Worm (Caenorhabditis elegans) whole organism, L3 larva: Measurements from ENCODE around the gene Y39B6A.27.

Experiments
- R02D3.7 ChIP-seq: fragments of 150-350 bp; optimal IDR thresholded peaks from 2 replicates; lab custom pipeline; 2014; ENCODE audit warnings: missing biosample characterization, missing genetic modification characterization
- ZK546.5 ChIP-seq: sonication (generic microtip); optimal IDR thresholded peaks from 2 replicates; lab custom pipeline; 2017; ENCODE audit warnings: missing biosample characterization, missing genetic modification characterization
- aly-2 ChIP-seq: fragments of 150-350 bp; optimal IDR thresholded peaks from 2 replicates; lab custom pipeline; 2014; ENCODE audit warnings: missing biosample characterization, missing genetic modification characterization
- ama-1 ChIP-seq: fragments of 150-350 bp; optimal IDR thresholded peaks from 2 replicates; lab custom pipeline; 2018
- ceh-16 ChIP-seq: sonication (generic microtip); optimal IDR thresholded peaks from 2 replicates; lab custom pipeline; 2017; ENCODE audit warnings: missing biosample characterization, missing genetic modification characterization
- ceh-28 ChIP-seq: fragments of 150-350 bp; optimal IDR thresholded peaks from 2 replicates; lab custom pipeline; 2014; ENCODE audit warnings: missing biosample characterization, missing genetic modification reagents, missing genetic modification characterization
- ceh-82 ChIP-seq: fragments of 150-350 bp; optimal IDR thresholded peaks from 2 replicates; lab custom pipeline; 2014; ENCODE audit warnings: missing biosample characterization, missing genetic modification characterization
- ceh-9 ChIP-seq: sonication (generic microtip); optimal IDR thresholded peaks from 2 replicates; lab custom pipeline; 2018; ENCODE audit warnings: missing biosample characterization, missing genetic modification characterization
- daf-12 ChIP-seq: fragments of 150-350 bp; optimal IDR thresholded peaks from 2 replicates; lab custom pipeline; 2014; ENCODE audit warnings: missing biosample characterization, missing genetic modification reagents, missing genetic modification characterization
- egl-5 ChIP-seq: fragments of 150-350 bp; optimal IDR thresholded peaks from 2 replicates; lab custom pipeline; 2017; ENCODE audit warnings: missing biosample characterization, missing genetic modification reagents, missing genetic modification characterization, inconsistent platforms
- elt-1 ChIP-seq: fragments of 150-350 bp; optimal IDR thresholded peaks from 2 replicates; lab custom pipeline; 2014; ENCODE audit warnings: missing biosample characterization, missing genetic modification characterization
- elt-2 ChIP-seq: sonication (generic microtip); optimal IDR thresholded peaks from 2 replicates; lab custom pipeline; 2016; ENCODE audit warnings: missing genetic modification reagents, mild to moderate bottlenecking, missing genetic modification characterization, missing compliant biosample characterization
- elt-3 ChIP-seq, 3 experiments: fragments of 150-350 bp in 1 of 3; sonication (generic microtip) in 2 of 3; optimal IDR thresholded peaks; 2 replicates in 2 of 3; 4 replicates in 1 of 3; lab custom pipeline; 2014 to 2017; ENCODE audit warnings: missing biosample characterization in 3 of 3, missing genetic modification characterization in 3 of 3
- fkh-10 ChIP-seq: sonication (generic microtip); optimal IDR thresholded peaks from 2 replicates; lab custom pipeline; 2017; ENCODE audit warnings: missing biosample characterization, missing genetic modification reagents, missing genetic modification characterization
- fkh-2 ChIP-seq: fragments of 150-350 bp; optimal IDR thresholded peaks from 2 replicates; lab custom pipeline; 2014; ENCODE audit warnings: missing biosample characterization, missing genetic modification reagents, missing genetic modification characterization
- fos-1 ChIP-seq: fragments of 150-350 bp; optimal IDR thresholded peaks from 2 replicates; lab custom pipeline; 2014; ENCODE audit warnings: missing biosample characterization, missing genetic modification characterization
- hmg-11 ChIP-seq: sonication (generic microtip); optimal IDR thresholded peaks from 2 replicates; lab custom pipeline; 2016; ENCODE audit warnings: missing genetic modification characterization, missing compliant biosample characterization
- jun-1 ChIP-seq: fragments of 150-350 bp; optimal IDR thresholded peaks from 2 replicates; lab custom pipeline; 2014; ENCODE audit warnings: missing biosample characterization, missing genetic modification reagents, missing genetic modification characterization
- lin-39 ChIP-seq: fragments of 150-350 bp; optimal IDR thresholded peaks from 2 replicates; lab custom pipeline; 2018; ENCODE audit warnings: missing biosample characterization, missing genetic modification reagents, missing genetic modification characterization
- mdl-1 ChIP-seq: fragments of 150-350 bp; optimal IDR thresholded peaks from 2 replicates; lab custom pipeline; 2014; ENCODE audit warnings: missing biosample characterization, missing genetic modification characterization
- mml-1 ChIP-seq: fragments of 150-350 bp; sonication (generic microtip); optimal IDR thresholded peaks from 3 replicates; lab custom pipeline; 2014; ENCODE audit warnings: missing biosample characterization, missing genetic modification characterization
- nfya-1 ChIP-seq: sonication (generic microtip); optimal IDR thresholded peaks from 2 replicates; lab custom pipeline; 2017; ENCODE audit warnings: missing genetic modification characterization, mild to moderate bottlenecking, missing compliant biosample characterization, antibody characterized with exemption, moderate library complexity; ENCODE audit not compliant: insufficient read depth
- nhr-11 ChIP-seq: fragments of 150-350 bp; optimal IDR thresholded peaks from 2 replicates; lab custom pipeline; 2014; ENCODE audit warnings: missing biosample characterization, missing genetic modification characterization
- nhr-12 ChIP-seq: fragments of 150-350 bp; optimal IDR thresholded peaks from 2 replicates; lab custom pipeline; 2014; ENCODE audit warnings: missing biosample characterization, missing genetic modification characterization
- nhr-23 ChIP-seq: fragments of 150-350 bp; optimal IDR thresholded peaks from 2 replicates; lab custom pipeline; 2014; ENCODE audit warnings: missing biosample characterization, missing genetic modification reagents, missing genetic modification characterization
- nhr-237 ChIP-seq: fragments of 150-350 bp; optimal IDR thresholded peaks from 2 replicates; lab custom pipeline; 2014; ENCODE audit warnings: missing biosample characterization, missing genetic modification characterization
- nhr-25 ChIP-seq: sonication (generic microtip); optimal IDR thresholded peaks from 2 replicates; lab custom pipeline; 2017; ENCODE audit warnings: missing biosample characterization, missing genetic modification characterization
- nhr-28 ChIP-seq: fragments of 150-350 bp; optimal IDR thresholded peaks from 2 replicates; lab custom pipeline; 2014; ENCODE audit warnings: missing biosample characterization, missing genetic modification characterization
- nhr-67 ChIP-seq: fragments of 150-350 bp; optimal IDR thresholded peaks from 2 replicates; lab custom pipeline; 2014; ENCODE audit warnings: missing biosample characterization, missing genetic modification characterization
- nhr-76 ChIP-seq: fragments of 150-350 bp; sonication (generic microtip); optimal IDR thresholded peaks from 5 replicates; lab custom pipeline; 2014; ENCODE audit warnings: missing biosample characterization, missing genetic modification characterization
- nhr-77 ChIP-seq: fragments of 150-350 bp; optimal IDR thresholded peaks from 2 replicates; lab custom pipeline; 2014; ENCODE audit warnings: missing biosample characterization, missing genetic modification characterization
- pha-4 ChIP-seq: fragments of 150-350 bp; optimal IDR thresholded peaks from 2 replicates; lab custom pipeline; 2014; ENCODE audit warnings: missing biosample characterization, missing genetic modification reagents, missing genetic modification characterization
- pqm-1 ChIP-seq: fragments of 150-350 bp; optimal IDR thresholded peaks from 2 replicates; lab custom pipeline; 2017; ENCODE audit warnings: missing biosample characterization, missing genetic modification characterization, inconsistent platforms
- sea-2 ChIP-seq: fragments of 150-350 bp; sonication (generic microtip); optimal IDR thresholded peaks from 4 replicates; lab custom pipeline; 2014; ENCODE audit warnings: missing biosample characterization, missing genetic modification reagents, missing genetic modification characterization
- skn-1 ChIP-seq: fragments of 150-350 bp; optimal IDR thresholded peaks from 2 replicates; lab custom pipeline; 2014; ENCODE audit warnings: missing biosample characterization, missing genetic modification characterization
- snpc-4 ChIP-seq: fragments of 150-350 bp; optimal IDR thresholded peaks from 2 replicates; lab custom pipeline; 2014; ENCODE audit warnings: missing biosample characterization, missing genetic modification characterization
- tbx-2 ChIP-seq: sonication (generic microtip); optimal IDR thresholded peaks from 2 replicates; lab custom pipeline; 2016; ENCODE audit warnings: mild to moderate bottlenecking, missing genetic modification characterization, missing compliant biosample characterization
- unc-62 ChIP-seq: fragments of 150-350 bp; sonication (generic microtip); optimal IDR thresholded peaks from 4 replicates; lab custom pipeline; 2014; ENCODE audit warnings: missing biosample characterization, missing genetic modification reagents, missing genetic modification characterization
- zag-1 ChIP-seq: fragments of 150-350 bp; optimal IDR thresholded peaks from 2 replicates; lab custom pipeline; 2014; ENCODE audit warnings: missing biosample characterization, missing genetic modification characterization
- ztf-11 ChIP-seq: fragments of 150-350 bp; optimal IDR thresholded peaks from 2 replicates; lab custom pipeline; 2014; ENCODE audit warnings: missing biosample characterization, missing genetic modification characterization
- ztf-4 ChIP-seq: fragments of 150-350 bp; optimal IDR thresholded peaks from 2 replicates; lab custom pipeline; 2014; ENCODE audit warnings: missing biosample characterization, missing genetic modification characterization

Gene Y39B6A.27

ce11 chrV:19049140-19050092 lies 17.9 kb downstream of the Y39B6A.27 start:
- TF ChIP-seq nhr-77 (tag; lab: Kevin White, UChicago) (peak; percentile 26), egl-5 (no peak), ama-1 (lab: Kevin White, UChicago) (peak; percentile 56), fos-1 (tag; lab: Kevin White, UChicago) (peak; percentile 21), elt-2 (peak; percentile 78), pqm-1 (tag; lab: Kevin White, UChicago) (peak; percentile 40), elt-3 (tag; optimal IDR thresholded peaks at IDR 0.05; lab: Kevin White, UChicago) (no peak), jun-1 (tag; lab: Kevin White, UChicago) (peak; percentile 52), pha-4 (tag; lab: Kevin White, UChicago) (peak; percentile 29)
- TF ChIP-seq, all 47 proteins: peak for 7

- TF ChIP-seq unc-62 (no peak), ceh-28 (tag; lab: Kevin White, UChicago) (no peak), fkh-2 (no peak), zag-1 (tag; lab: Kevin White, UChicago) (no peak), aly-2 (no peak), elt-3 (tag; optimal IDR thresholded peaks at IDR 0.05; lab: Kevin White, UChicago) (no peak), nhr-12 (no peak), ceh-82 (tag; lab: Kevin White, UChicago) (no peak), snpc-4 (tag; lab: Kevin White, UChicago) (no peak), nhr-25 (tag; lab: Kevin White, UChicago) (no peak), ztf-11 (no peak), nfya-1 (no peak)
- TF ChIP-seq, all 47 proteins: peak for 0
Observed at ce11 chrV:19050438-19050837, 18.9 kb downstream of the Y39B6A.27 start, which contains the start of gene asp-1. asp-1 (minus strand) TSS chrV:19050752.

- TF ChIP-seq sea-2 (no peak), nhr-237 (tag; lab: Kevin White, UChicago) (no peak), ztf-4 (tag; lab: Kevin White, UChicago) (no peak), nhr-11 (tag; lab: Kevin White, UChicago) (no peak), ceh-28 (tag; lab: Kevin White, UChicago) (no peak), fkh-10 (GFP tag; lab: Kevin White, UChicago) (no peak), daf-12 (tag; lab: Kevin White, UChicago) (no peak), ZK546.5 (tag; lab: Kevin White, UChicago) (no peak), nhr-67 (no peak), jun-1 (tag; lab: Kevin White, UChicago) (no peak), lin-39 (tag; lab: Kevin White, UChicago) (no peak), nhr-28 (tag; lab: Kevin White, UChicago) (no peak), ceh-82 (tag; lab: Kevin White, UChicago) (no peak), ztf-11 (no peak), mdl-1 (tag; lab: Kevin White, UChicago) (no peak), mml-1 (tag; lab: Kevin White, UChicago) (no peak)
Observed at ce11 chrV:19050888-19051287, 19.3 kb downstream of the Y39B6A.27 start.

- TF ChIP-seq ceh-16: no peak
- TF ChIP-seq aly-2: no peak
- peak; percentile 95 for TF ChIP-seq pqm-1 (tag; lab: Kevin White, UChicago)
- TF ChIP-seq nhr-67: no peak
- no peak for TF ChIP-seq ztf-11
- TF ChIP-seq nhr-25 (tag; lab: Kevin White, UChicago): no peak
- TF ChIP-seq ceh-9: no peak
- TF ChIP-seq ZK546.5 (tag; lab: Kevin White, UChicago): no peak
- no peak for TF ChIP-seq nhr-12
- TF ChIP-seq R02D3.7 (tag; lab: Kevin White, UChicago): no peak
- no peak for TF ChIP-seq ceh-82 (tag; lab: Kevin White, UChicago)
- no peak for TF ChIP-seq nhr-77 (tag; lab: Kevin White, UChicago)
- no peak for TF ChIP-seq hmg-11
- TF ChIP-seq nhr-76 (tag; lab: Kevin White, UChicago): no peak
- TF ChIP-seq elt-3 (tag; optimal IDR thresholded peaks at IDR 0.05; lab: Kevin White, UChicago): no peak
- no peak for TF ChIP-seq elt-1
- no peak for TF ChIP-seq fkh-10 (GFP tag; lab: Kevin White, UChicago)
- TF ChIP-seq nhr-237 (tag; lab: Kevin White, UChicago): no peak
- peak; percentile 34 for TF ChIP-seq jun-1 (tag; lab: Kevin White, UChicago)
- peak; percentile 54 for TF ChIP-seq skn-1 (tag; lab: Kevin White, UChicago)
- TF ChIP-seq snpc-4 (tag; lab: Kevin White, UChicago): no peak
- TF ChIP-seq nhr-28 (tag; lab: Kevin White, UChicago): no peak
- TF ChIP-seq elt-2: peak; percentile 98
- no peak for TF ChIP-seq nhr-23
- no peak for TF ChIP-seq tbx-2
- peak; percentile 50 for TF ChIP-seq nfya-1
- TF ChIP-seq fkh-2: no peak
- TF ChIP-seq pha-4 (tag; lab: Kevin White, UChicago): peak; percentile 47
- TF ChIP-seq ama-1 (lab: Kevin White, UChicago): no peak
- TF ChIP-seq ceh-28 (tag; lab: Kevin White, UChicago): no peak
- TF ChIP-seq, all 47 proteins: peak for 6
Observed at ce11 chrV:19051425-19051824, 19.9 kb downstream of the Y39B6A.27 start.
